Fruit fly (Drosophila melanogaster): ENCODE results near the gene Mfap1.

- no peak for TF ChIP-seq CG8478 (optimal IDR thresholded peaks at IDR 0.05)
- TF ChIP-seq psq (optimal IDR thresholded peaks at IDR 0.05), result no peak
- TF ChIP-seq EcR (GFP tag; optimal IDR thresholded peaks at IDR 0.05), result no peak
- no peak for TF ChIP-seq pan (optimal IDR thresholded peaks at IDR 0.05)
Observed at dm6 chr3L:1905273-1905672, 35.6 kb upstream of the Mfap1 start.
